Fruit fly (Drosophila melanogaster) Kc167 (cell line): ENCODE results near the gene Dscam2.

Experiments used
- h ChIP-seq: fragments of >200 bp; optimal IDR thresholded peaks from 3 replicates; lab custom pipeline; 2018; ENCODE audit warnings: missing external identifiers
- insv ChIP-seq: fragments of >200 bp; optimal IDR thresholded peaks from 3 replicates; lab custom pipeline; 2018; ENCODE audit warnings: missing external identifiers
- psq ChIP-seq: fragments of >200 bp; optimal IDR thresholded peaks from 2 replicates; lab custom pipeline; 2017; ENCODE audit warnings: missing external identifiers
- ttk ChIP-seq: sonication (Bioruptor generic); optimal IDR thresholded peaks from 2 replicates; lab custom pipeline; 2017; ENCODE audit warnings: missing external identifiers

DNA sequence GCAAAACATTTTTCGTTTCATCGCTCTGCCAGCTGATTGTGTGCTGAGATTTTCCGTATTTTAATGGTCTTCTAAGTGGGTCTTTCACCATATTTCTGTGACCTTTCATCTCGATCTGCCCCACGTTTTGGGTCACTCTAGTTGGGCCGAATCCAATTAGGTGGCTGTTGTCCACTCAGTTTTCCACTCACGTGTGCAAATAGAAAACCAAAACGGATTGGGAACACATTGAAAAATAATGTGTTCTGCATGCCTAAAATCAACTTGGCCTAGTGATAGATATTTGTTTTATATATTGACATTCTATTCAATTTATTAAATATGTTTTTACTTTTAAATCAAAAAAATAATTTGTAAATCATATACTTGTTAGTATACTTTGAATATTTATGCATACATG is 44.5 kb upstream of the Dscam2 start, which contains the start of gene CG14826:
- TF ChIP-seq h (no peak), ttk (lab: Kevin White, UChicago) (no peak), psq (lab: Kevin White, UChicago) (no peak), insv (lab: Kevin White, UChicago) (no peak)
